Fruit fly (Drosophila melanogaster): ENCODE results near the gene orb2.

orb2 gene

DNA sequence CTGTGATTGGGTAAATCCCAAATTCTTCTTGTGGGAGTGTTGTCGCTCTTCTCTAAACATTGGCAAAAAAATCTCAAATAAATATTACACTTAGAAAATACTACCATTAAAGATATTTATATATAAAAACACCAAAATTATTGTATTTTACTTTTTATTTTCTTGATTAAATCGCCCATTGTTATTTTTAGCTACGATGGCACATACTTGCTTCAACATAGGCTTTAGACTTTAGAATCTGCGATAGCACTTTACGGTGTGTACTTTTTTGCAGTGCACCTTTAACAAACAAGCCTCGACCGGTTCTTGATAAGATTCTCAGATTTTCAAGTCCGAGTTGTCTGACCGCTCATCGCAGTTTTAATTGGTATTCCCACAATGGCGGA lies 378 bp upstream of the orb2 start, which contains the start of gene GNBP3 (continued):
- no peak for TF ChIP-seq trh (GFP tag; optimal IDR thresholded peaks at IDR 0.05)
- TF ChIP-seq ind (GFP tag; optimal IDR thresholded peaks at IDR 0.05): peak; percentile 40
- peak; percentile 50 for TF ChIP-seq nmo (GFP tag; optimal IDR thresholded peaks at IDR 0.05)
- no peak for TF ChIP-seq dm (GFP tag; optimal IDR thresholded peaks at IDR 0.05)
- no peak for TF ChIP-seq CG6175 (GFP tag; IDR thresholded peaks at IDR 0.05)
- TF ChIP-seq CG14441 (GFP tag; IDR thresholded peaks at IDR 0.05): peak; percentile 47; the same call in 1 of the 2 replicates
- TF ChIP-seq CG3163 (GFP tag; optimal IDR thresholded peaks at IDR 0.05): no peak
- TF ChIP-seq CG30431 (GFP tag; optimal IDR thresholded peaks at IDR 0.05): peak; percentile 3
- no peak for TF ChIP-seq Doc3 (GFP tag; IDR thresholded peaks at IDR 0.05; ENCODE audit: partially characterized antibody)
- peak; percentile 40 for TF ChIP-seq Hsf (GFP tag; optimal IDR thresholded peaks at IDR 0.05)
- TF ChIP-seq Tbp (GFP tag; optimal IDR thresholded peaks at IDR 0.05): no peak
- no peak for TF ChIP-seq abd-A (tag; optimal IDR thresholded peaks at IDR 0.05)
- TF ChIP-seq z (GFP tag; IDR thresholded peaks at IDR 0.05): no peak
- TF ChIP-seq NfI (GFP tag; optimal IDR thresholded peaks at IDR 0.05): peak; percentile 16
- TF ChIP-seq grau (tag; optimal IDR thresholded peaks at IDR 0.05): peak; percentile 63
- peak; percentile 11 for TF ChIP-seq CG18764 (GFP tag; optimal IDR thresholded peaks at IDR 0.05)
- TF ChIP-seq CG2678 (tag; optimal IDR thresholded peaks at IDR 0.05): peak; percentile 87
- no peak for TF ChIP-seq vnd (GFP tag; IDR thresholded peaks at IDR 0.05; ENCODE audit: partially characterized antibody)
- TF ChIP-seq CG17361 (GFP tag; IDR thresholded peaks at IDR 0.05): peak; percentile 56; the same call in 2 of the 3 replicates
- TF ChIP-seq CG7745 (tag; optimal IDR thresholded peaks at IDR 0.05): no peak
- TF ChIP-seq br (optimal IDR thresholded peaks at IDR 0.05): no peak
- peak; percentile 74 for TF ChIP-seq CG18476 (GFP tag; optimal IDR thresholded peaks at IDR 0.05)
- TF ChIP-seq dati (GFP tag; IDR thresholded peaks at IDR 0.05): no peak
- TF ChIP-seq CG12659 (GFP tag; optimal IDR thresholded peaks at IDR 0.05): no peak
- TF ChIP-seq pho (GFP tag; optimal IDR thresholded peaks at IDR 0.05): no peak
- TF ChIP-seq jumu (GFP tag; optimal IDR thresholded peaks at IDR 0.05): no peak
- TF ChIP-seq Xrp1 (GFP tag; IDR thresholded peaks at IDR 0.05): peak; percentile 86
- TF ChIP-seq nau (GFP tag; optimal IDR thresholded peaks at IDR 0.05): no peak
- TF ChIP-seq tup (GFP tag; optimal IDR thresholded peaks at IDR 0.05): no peak
- TF ChIP-seq HLHmδ (GFP tag; optimal IDR thresholded peaks at IDR 0.05): no peak
- peak; percentile 88 for TF ChIP-seq zf30C (GFP tag; optimal IDR thresholded peaks at IDR 0.05)
- no peak for TF ChIP-seq dimm (GFP tag; IDR thresholded peaks at IDR 0.05)
- TF ChIP-seq fd96Cb (tag; optimal IDR thresholded peaks at IDR 0.05): peak; percentile 51
- no peak for TF ChIP-seq Stat92E (GFP tag; optimal IDR thresholded peaks at IDR 0.05)
- TF ChIP-seq ems (GFP tag; optimal IDR thresholded peaks at IDR 0.05): no peak
- no peak for TF ChIP-seq Opbp (GFP tag; IDR thresholded peaks at IDR 0.05; ENCODE audit: partially characterized antibody)
- peak; percentile 96 for TF ChIP-seq lbe (GFP tag; optimal IDR thresholded peaks at IDR 0.05)
- no peak for TF ChIP-seq CG5953 (GFP tag; IDR thresholded peaks at IDR 0.05)
- TF ChIP-seq CG10431 (GFP tag; optimal IDR thresholded peaks at IDR 0.05): no peak
- no peak for TF ChIP-seq vfl (GFP tag; optimal IDR thresholded peaks at IDR 0.05)
- peak; percentile 45 for TF ChIP-seq CG2202 (tag; optimal IDR thresholded peaks at IDR 0.05)
- TF ChIP-seq ken (GFP tag; IDR thresholded peaks at IDR 0.05): 0 out of 3 replicates have a peak, but pooled peaks have one; percentile 15
- TF ChIP-seq sd (tag; optimal IDR thresholded peaks at IDR 0.05): no peak
- peak; percentile 64 for TF ChIP-seq lilli (GFP tag; optimal IDR thresholded peaks at IDR 0.05)
- no peak for TF ChIP-seq Antp (GFP tag; optimal IDR thresholded peaks at IDR 0.05)
- 0 out of 2 replicates have a peak, but pooled peaks have one; percentile 8 for TF ChIP-seq E2f2 (GFP tag; IDR thresholded peaks at IDR 0.05)
- peak; percentile 71 for TF ChIP-seq Spps (tag; optimal IDR thresholded peaks at IDR 0.05)
- peak; percentile 55; the same call in 1 of the 2 replicates for TF ChIP-seq Nf-YA (GFP tag; IDR thresholded peaks at IDR 0.05)
- no peak for TF ChIP-seq lov (optimal IDR thresholded peaks at IDR 0.05)
- TF ChIP-seq lov (GFP tag; IDR thresholded peaks at IDR 0.05): 0 out of 3 replicates have a peak, but pooled peaks have one; percentile 26
- no peak for TF ChIP-seq Bteb2 (GFP tag; optimal IDR thresholded peaks at IDR 0.05)
- TF ChIP-seq CG18619 (GFP tag; optimal IDR thresholded peaks at IDR 0.05): peak; percentile 43

Data from whole organism, embryonic.